Fruit fly (Drosophila melanogaster) Kc167 (cell line): Measurements from ENCODE around the gene gcm2.

ENCODE experiments used
- Myc ChIP-seq: fragments of >200 bp; optimal IDR thresholded peaks from 2 replicates; lab custom pipeline; 2017; ENCODE audit warnings: missing external identifiers
- Sin3A ChIP-seq: fragments of >200 bp; optimal IDR thresholded peaks from 2 replicates; lab custom pipeline; 2018; ENCODE audit warnings: missing external identifiers
- h ChIP-seq: fragments of >200 bp; optimal IDR thresholded peaks from 3 replicates; lab custom pipeline; 2018; ENCODE audit warnings: missing external identifiers
- insv ChIP-seq: fragments of >200 bp; optimal IDR thresholded peaks from 3 replicates; lab custom pipeline; 2018; ENCODE audit warnings: missing external identifiers
- psq ChIP-seq: fragments of >200 bp; optimal IDR thresholded peaks from 2 replicates; lab custom pipeline; 2017; ENCODE audit warnings: missing external identifiers
- ttk ChIP-seq: sonication (Bioruptor generic); optimal IDR thresholded peaks from 2 replicates; lab custom pipeline; 2017; ENCODE audit warnings: missing external identifiers

Gene gcm2

DNA sequence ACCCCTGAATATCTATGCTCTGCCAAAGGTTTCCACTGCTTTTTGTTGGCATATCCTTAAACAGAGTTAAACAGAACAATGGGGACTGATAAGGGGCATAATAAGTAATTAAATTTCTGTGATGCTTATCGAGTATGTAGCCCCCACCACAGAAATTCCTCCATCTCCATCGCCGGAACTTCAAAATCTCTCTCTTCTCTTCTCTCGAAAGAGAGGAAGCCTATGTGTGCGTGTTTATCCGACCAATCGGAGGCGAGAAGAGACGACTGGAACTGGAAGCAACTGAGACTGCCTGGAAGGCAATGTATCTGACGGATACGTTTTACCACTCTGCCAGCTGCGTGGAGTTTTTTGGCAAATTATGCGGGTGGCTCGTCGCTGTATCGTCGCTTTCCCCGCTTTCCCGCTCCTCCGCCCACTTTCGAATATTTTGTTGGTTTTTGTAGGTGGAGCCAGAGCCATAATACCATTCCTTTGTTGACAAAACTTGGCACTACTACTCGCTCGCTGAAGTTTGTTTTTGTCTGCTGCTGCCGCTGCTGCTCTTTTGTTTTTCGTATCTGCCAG, at the start of gene gcm2:
TSS of gene gcm2 (plus strand) at position 566 of the 567 bp plus-strand sequence.
- TF ChIP-seq Myc (lab: Kevin White, UChicago) (no peak), insv (no peak), ttk (lab: Kevin White, UChicago) (no peak), Sin3A (lab: Kevin White, UChicago) (no peak), h (lab: Kevin White, UChicago) (no peak)

- TF ChIP-seq ttk (lab: Kevin White, UChicago) (no peak), Sin3A (lab: Kevin White, UChicago) (no peak), h (lab: Kevin White, UChicago) (no peak), psq (lab: Kevin White, UChicago) (no peak), Myc (lab: Kevin White, UChicago) (no peak), insv (no peak)
These were observed 48.2 kb upstream of the gcm2 start for dm6 chr2L:9560045-9560587.

- TF ChIP-seq insv (no peak), Sin3A (lab: Kevin White, UChicago) (no peak)
These were observed 45.6 kb upstream of the gcm2 start for dm6 chr2L:9562713-9563112.

dm6 chr2L:9564527-9564926, 43.8 kb upstream of the gcm2 start:
- TF ChIP-seq h (lab: Kevin White, UChicago) = no peak
- no peak for TF ChIP-seq psq (lab: Kevin White, UChicago)
- TF ChIP-seq insv = no peak
- no peak for TF ChIP-seq Sin3A (lab: Kevin White, UChicago)
- no peak for TF ChIP-seq ttk (lab: Kevin White, UChicago)

DNA sequence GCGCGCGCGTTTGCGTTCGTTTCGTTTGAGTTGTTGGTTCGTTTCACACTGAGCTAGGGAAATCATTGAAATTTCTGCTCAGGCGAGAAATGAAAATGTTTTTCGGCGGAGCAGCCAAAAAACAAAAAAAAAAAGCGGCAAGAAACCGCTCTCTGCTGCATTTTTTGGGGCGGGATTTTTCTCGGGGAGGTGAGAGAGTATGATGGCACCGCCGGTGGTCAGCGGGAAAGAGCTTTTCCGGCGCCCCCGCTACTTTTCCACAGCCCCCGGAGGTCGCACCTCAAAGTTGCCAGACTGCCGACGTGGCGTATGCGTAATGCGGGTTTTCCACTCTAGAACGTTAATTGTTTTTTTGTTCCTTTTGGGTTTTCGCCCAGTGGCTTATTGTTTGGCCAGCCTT, 43.0 kb upstream of the gcm2 start, which contains the start of gene CG46468:
TSS of gene CG46468 (minus strand) at position 52 of the 400 bp plus-strand sequence.
- TF ChIP-seq insv = no peak
- no peak for TF ChIP-seq Myc (lab: Kevin White, UChicago)

dm6 chr2L:9566656-9567055, 41.7 kb upstream of the gcm2 start, which contains the start of gene jp:
TSS of gene jp (minus strand) at chr2L:9566750.
- TF ChIP-seq insv (no peak), h (lab: Kevin White, UChicago) (no peak), Sin3A (lab: Kevin White, UChicago) (no peak), psq (lab: Kevin White, UChicago) (no peak), Myc (lab: Kevin White, UChicago) (no peak), ttk (lab: Kevin White, UChicago) (no peak)

dm6 chr2L:9567398-9567856, 40.9 kb upstream of the gcm2 start:
- TF ChIP-seq Sin3A (lab: Kevin White, UChicago) (no peak), Myc (lab: Kevin White, UChicago) (no peak)

DNA sequence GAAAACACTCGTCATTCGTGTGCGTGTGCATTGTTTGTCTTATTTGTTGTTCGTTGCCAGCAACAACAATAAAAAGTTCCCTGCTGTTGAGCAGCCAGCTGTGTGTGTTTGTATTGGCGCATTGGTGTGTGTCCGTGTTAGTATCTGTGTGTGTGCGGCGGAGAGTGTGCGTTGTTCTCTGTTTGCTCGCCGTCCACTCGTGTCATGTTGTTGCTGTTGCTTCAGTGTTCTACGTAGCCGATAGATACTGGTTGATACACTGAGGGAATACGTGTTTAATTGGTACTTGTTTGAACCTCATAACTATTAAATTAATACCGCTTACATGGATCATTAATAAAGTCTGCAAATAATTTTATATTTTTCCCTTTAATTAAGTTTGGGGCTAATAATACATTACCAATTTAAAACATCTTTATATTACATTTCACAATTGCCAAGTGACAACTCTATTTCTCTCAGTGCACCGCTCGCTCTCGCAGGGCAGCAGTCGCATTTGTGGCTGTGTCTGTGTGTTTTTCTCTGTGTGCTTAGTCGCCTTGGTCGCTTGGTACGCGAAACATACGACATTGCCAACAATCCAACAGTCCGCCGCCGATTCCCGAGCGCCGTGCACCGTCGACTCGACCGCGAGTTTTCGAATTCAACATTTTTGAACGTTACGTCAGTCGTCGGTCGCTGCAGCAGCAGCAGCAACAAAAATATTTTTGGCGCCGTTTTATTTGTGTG, 39.8 kb upstream of the gcm2 start, which contains the start of gene brwl:
TSS of gene brwl (plus strand) at position 531 of the 729 bp plus-strand sequence.
- TF ChIP-seq Myc (lab: Kevin White, UChicago) (no peak), psq (lab: Kevin White, UChicago) (no peak), insv (no peak), ttk (lab: Kevin White, UChicago) (no peak), Sin3A (lab: Kevin White, UChicago) (no peak), h (lab: Kevin White, UChicago) (no peak)

DNA sequence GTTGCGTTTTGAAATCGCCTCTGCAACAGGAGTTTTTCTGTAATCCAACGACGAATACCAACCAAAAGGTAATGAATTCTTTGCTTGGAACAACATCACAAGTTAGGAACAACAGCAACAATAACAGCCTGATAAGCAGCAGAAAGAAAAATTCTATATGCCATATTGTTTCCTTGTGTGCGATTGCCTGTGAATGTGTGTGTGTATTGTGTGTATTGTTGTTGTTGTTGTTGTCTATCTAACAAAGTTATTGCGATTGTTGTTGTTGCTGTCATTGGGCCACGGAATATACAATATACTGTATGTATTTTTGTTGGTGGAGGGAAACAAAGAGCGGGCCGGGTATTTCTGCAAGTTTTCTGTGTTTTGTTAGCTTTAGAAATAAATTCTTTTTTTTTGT, 39.2 kb upstream of the gcm2 start:
- no peak for TF ChIP-seq Sin3A (lab: Kevin White, UChicago)
- no peak for TF ChIP-seq h (lab: Kevin White, UChicago)
- no peak for TF ChIP-seq psq (lab: Kevin White, UChicago)
- TF ChIP-seq insv = no peak
- no peak for TF ChIP-seq ttk (lab: Kevin White, UChicago)
- no peak for TF ChIP-seq Myc (lab: Kevin White, UChicago)

dm6 chr2L:9569588-9570434, 38.6 kb upstream of the gcm2 start:
- TF ChIP-seq ttk (lab: Kevin White, UChicago) = no peak
- no peak for TF ChIP-seq h (lab: Kevin White, UChicago)
- TF ChIP-seq Sin3A (lab: Kevin White, UChicago) = no peak
- no peak for TF ChIP-seq insv
- TF ChIP-seq Myc (lab: Kevin White, UChicago) = no peak
- no peak for TF ChIP-seq psq (lab: Kevin White, UChicago)

dm6 chr2L:9570673-9571193, 37.6 kb upstream of the gcm2 start:
- no peak for TF ChIP-seq Sin3A (lab: Kevin White, UChicago)
- TF ChIP-seq insv = no peak
